Worm (Caenorhabditis elegans) whole organism, L2 larva: ENCODE results near the gene F10A3.12.
A peak's percentile ranks its signal among the peaks of the same experiment; 100 is the strongest.

ENCODE experiments used
- C34F6.9 ChIP-seq: fragments of 150-350 bp; optimal IDR thresholded peaks from 2 replicates; lab custom pipeline; 2014; ENCODE audit warnings: missing biosample characterization, missing genetic modification characterization
- F13H6.1 ChIP-seq: sonication (generic microtip); optimal IDR thresholded peaks from 2 replicates; lab custom pipeline; 2016; ENCODE audit warnings: missing genetic modification characterization, missing compliant biosample characterization
- Y55F3AM.14 ChIP-seq: fragments of 200-800 bp; sonication (Bioruptor generic); optimal IDR thresholded peaks from 2 replicates; lab custom pipeline; 2018; ENCODE audit warnings: mild to moderate bottlenecking, missing genetic modification characterization, missing compliant biosample characterization
- ZK546.5 ChIP-seq: sonication (generic microtip); optimal IDR thresholded peaks from 2 replicates; lab custom pipeline; 2017; ENCODE audit warnings: missing biosample characterization, missing genetic modification characterization
- alr-1 ChIP-seq: fragments of 150-350 bp; optimal IDR thresholded peaks from 2 replicates; lab custom pipeline; 2014; ENCODE audit warnings: missing biosample characterization, missing genetic modification characterization
- aly-2 ChIP-seq: fragments of 150-350 bp; optimal IDR thresholded peaks from 2 replicates; lab custom pipeline; 2014; ENCODE audit warnings: missing biosample characterization, missing genetic modification characterization
- blmp-1 ChIP-seq: sonication (generic microtip); optimal IDR thresholded peaks from 2 replicates; lab custom pipeline; 2017; ENCODE audit warnings: missing genetic modification characterization, mild to moderate bottlenecking, missing compliant biosample characterization, antibody characterized with exemption, moderate library complexity; ENCODE audit not compliant: insufficient read depth
- ceh-16 ChIP-seq: fragments of 150-350 bp; optimal IDR thresholded peaks from 2 replicates; lab custom pipeline; 2014; ENCODE audit warnings: missing biosample characterization, missing genetic modification characterization
- ceh-82 ChIP-seq: fragments of 150-350 bp; optimal IDR thresholded peaks from 2 replicates; lab custom pipeline; 2014; ENCODE audit warnings: missing biosample characterization, missing genetic modification characterization
- crh-2 ChIP-seq: sonication (generic microtip); optimal IDR thresholded peaks from 2 replicates; lab custom pipeline; 2017; ENCODE audit warnings: missing biosample characterization, missing genetic modification characterization
- dmd-4 ChIP-seq: sonication (generic microtip); optimal IDR thresholded peaks from 2 replicates; lab custom pipeline; 2017; ENCODE audit warnings: missing biosample characterization, missing genetic modification characterization
- egl-27 ChIP-seq: sonication (generic microtip); optimal IDR thresholded peaks from 3 replicates; lab custom pipeline; 2017; ENCODE audit warnings: missing biosample characterization, missing genetic modification reagents, missing genetic modification characterization
- elt-1 ChIP-seq: fragments of 150-350 bp; optimal IDR thresholded peaks from 2 replicates; lab custom pipeline; 2014; ENCODE audit warnings: missing biosample characterization, missing genetic modification characterization
- fos-1 ChIP-seq: fragments of 150-350 bp; optimal IDR thresholded peaks from 2 replicates; lab custom pipeline; 2014; ENCODE audit warnings: missing biosample characterization, missing genetic modification characterization
- gmeb-1 ChIP-seq: fragments of 150-350 bp; optimal IDR thresholded peaks from 2 replicates; lab custom pipeline; 2014; ENCODE audit warnings: missing biosample characterization, missing genetic modification characterization
- lsy-2 ChIP-seq, 2 experiments: fragments of 150-350 bp in 1 of 2; sonication (generic microtip) in 1 of 2; optimal IDR thresholded peaks; 2 replicates each; lab custom pipeline; 2014 to 2017; ENCODE audit warnings: missing biosample characterization in 2 of 2, missing genetic modification characterization in 2 of 2
- mdl-1 ChIP-seq, 2 experiments: fragments of 150-350 bp in 1 of 2; sonication (generic microtip) in 1 of 2; optimal IDR thresholded peaks; 2 replicates each; lab custom pipeline; 2017; ENCODE audit warnings: missing biosample characterization in 2 of 2, missing genetic modification characterization in 2 of 2
- nhr-10 ChIP-seq: sonication (generic microtip); optimal IDR thresholded peaks from 2 replicates; lab custom pipeline; 2017; ENCODE audit warnings: missing biosample characterization, missing genetic modification characterization
- nhr-11 ChIP-seq: fragments of 150-350 bp; optimal IDR thresholded peaks from 2 replicates; lab custom pipeline; 2014; ENCODE audit warnings: missing biosample characterization, missing genetic modification characterization
- nhr-12 ChIP-seq: fragments of 150-350 bp; optimal IDR thresholded peaks from 2 replicates; lab custom pipeline; 2014; ENCODE audit warnings: missing biosample characterization, missing genetic modification characterization
- nhr-129 ChIP-seq: fragments of 150-350 bp; optimal IDR thresholded peaks from 2 replicates; lab custom pipeline; 2014; ENCODE audit warnings: missing biosample characterization, missing genetic modification characterization
- nhr-21 ChIP-seq: fragments of 150-350 bp; optimal IDR thresholded peaks from 2 replicates; lab custom pipeline; 2014; ENCODE audit warnings: missing biosample characterization, missing genetic modification characterization
- nhr-23 ChIP-seq: fragments of 150-350 bp; optimal IDR thresholded peaks from 2 replicates; lab custom pipeline; 2014; ENCODE audit warnings: missing biosample characterization, missing genetic modification reagents, missing genetic modification characterization
- sem-4 ChIP-seq: fragments of 150-350 bp; optimal IDR thresholded peaks from 2 replicates; lab custom pipeline; 2014; ENCODE audit warnings: missing biosample characterization, missing genetic modification reagents, missing genetic modification characterization
- skn-1 ChIP-seq: sonication (generic microtip); optimal IDR thresholded peaks from 2 replicates; lab custom pipeline; 2017; ENCODE audit warnings: missing biosample characterization, missing genetic modification characterization
- sma-3 ChIP-seq: sonication (generic microtip); optimal IDR thresholded peaks from 2 replicates; lab custom pipeline; 2016; ENCODE audit warnings: missing genetic modification reagents, missing genetic modification characterization, missing compliant biosample characterization
- sma-9 ChIP-seq, 2 experiments: fragments of 150-350 bp in 1 of 2; sonication (generic microtip) in 1 of 2; optimal IDR thresholded peaks; 2 replicates each; lab custom pipeline; 2014 to 2016; ENCODE audit warnings: missing genetic modification characterization in 2 of 2, mild to moderate bottlenecking in 1 of 2, missing biosample characterization in 1 of 2, missing compliant biosample characterization in 1 of 2, missing genetic modification reagents in 1 of 2, moderate library complexity in 1 of 2
- snpc-4 ChIP-seq: fragments of 150-350 bp; optimal IDR thresholded peaks from 2 replicates; lab custom pipeline; 2014; ENCODE audit warnings: missing biosample characterization, missing genetic modification characterization
- unc-39 ChIP-seq: fragments of 150-350 bp; optimal IDR thresholded peaks from 2 replicates; lab custom pipeline; 2014; ENCODE audit warnings: missing biosample characterization, missing genetic modification characterization
- unc-55 ChIP-seq: fragments of 150-350 bp; sonication (generic microtip); optimal IDR thresholded peaks from 3 replicates; lab custom pipeline; 2014; ENCODE audit warnings: missing biosample characterization, missing genetic modification reagents, missing genetic modification characterization
- unc-62 ChIP-seq: fragments of 150-350 bp; optimal IDR thresholded peaks from 2 replicates; lab custom pipeline; 2014; ENCODE audit warnings: missing biosample characterization, missing genetic modification reagents, missing genetic modification characterization
- ztf-1 ChIP-seq: fragments of 200-800 bp; sonication (Bioruptor generic); conservative IDR thresholded peaks from 2 replicates; pipeline ENCODE4 v1.3.6; 2022; ENCODE audit warnings: missing genetic modification characterization, missing compliant biosample characterization
- ztf-4 ChIP-seq: fragments of 150-350 bp; optimal IDR thresholded peaks from 2 replicates; lab custom pipeline; 2014; ENCODE audit warnings: missing biosample characterization, missing genetic modification characterization

Gene F10A3.12

DNA sequence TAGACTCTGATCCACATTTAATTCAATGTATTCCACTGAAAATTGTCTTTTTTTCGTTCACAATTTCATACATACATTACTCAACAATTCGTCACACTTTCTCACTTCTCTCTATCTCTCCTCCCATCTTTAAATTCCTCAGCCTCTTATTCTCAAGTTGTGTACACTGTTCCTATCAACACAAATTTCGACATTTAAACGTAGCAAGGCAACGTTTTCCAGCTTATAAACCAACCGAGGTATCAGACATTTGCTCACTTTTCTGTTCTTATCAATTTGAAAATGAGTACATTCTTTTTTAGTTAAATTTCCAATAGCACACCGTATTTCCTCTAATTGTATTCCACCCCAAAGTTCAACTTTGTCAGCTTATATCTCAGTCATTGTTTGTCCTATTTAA lies 42.9 kb upstream of the F10A3.12 start, which contains the start of gene skr-3:
Gene skr-3, plus strand, starts transcription at position 163 of the 400 bp plus-strand sequence.
- peak; percentile 38 for TF ChIP-seq sma-9 (GFP tag; optimal IDR thresholded peaks at IDR 0.05; lab: Kevin White, UChicago)
- TF ChIP-seq sma-9 (tag; optimal IDR thresholded peaks at IDR 0.05; lab: Kevin White, UChicago): no peak
- peak; percentile 71 for TF ChIP-seq fos-1 (tag; lab: Kevin White, UChicago)
- no peak for TF ChIP-seq snpc-4
- no peak for TF ChIP-seq ceh-82 (tag; lab: Kevin White, UChicago)

- peak; percentile 24 for TF ChIP-seq fos-1 (tag; lab: Kevin White, UChicago)
- no peak for TF ChIP-seq snpc-4
- TF ChIP-seq F13H6.1: no peak
Observed at ce11 chrV:16121451-16121850, 42.4 kb upstream of the F10A3.12 start.

- TF ChIP-seq aly-2 (tag; lab: Kevin White, UChicago) (no peak), lsy-2 (tag; optimal IDR thresholded peaks at IDR 0.05; lab: Kevin White, UChicago) (no peak), alr-1 (no peak), C34F6.9 (tag; lab: Kevin White, UChicago) (no peak), unc-62 (GFP tag; lab: Kevin White, UChicago) (no peak), sma-9 (GFP tag; optimal IDR thresholded peaks at IDR 0.05; lab: Kevin White, UChicago) (no peak), sma-9 (tag; optimal IDR thresholded peaks at IDR 0.05; lab: Kevin White, UChicago) (no peak), nhr-21 (tag; lab: Kevin White, UChicago) (no peak), ceh-82 (tag; lab: Kevin White, UChicago) (no peak), skn-1 (tag; lab: Kevin White, UChicago) (no peak), ZK546.5 (tag; lab: Kevin White, UChicago) (no peak), egl-27 (tag; lab: Kevin White, UChicago) (no peak)
Observed at ce11 chrV:16124739-16125138, 39.1 kb upstream of the F10A3.12 start, which contains the start of gene nhr-111. TSS of gene nhr-111 (minus strand) at chrV:16124839.

- no peak for TF ChIP-seq unc-39 (tag; lab: Kevin White, UChicago)
- TF ChIP-seq nhr-12 (tag; lab: Kevin White, UChicago): no peak
- TF ChIP-seq lsy-2 (tag; optimal IDR thresholded peaks at IDR 0.05; lab: Kevin White, UChicago): no peak
- TF ChIP-seq crh-2 (tag; lab: Kevin White, UChicago): no peak
- no peak for TF ChIP-seq blmp-1 (tag; lab: Kevin White, UChicago)
- no peak for TF ChIP-seq mdl-1 (tag; optimal IDR thresholded peaks at IDR 0.05; lab: Kevin White, UChicago)
- TF ChIP-seq dmd-4 (tag; lab: Kevin White, UChicago): no peak
- no peak for TF ChIP-seq skn-1 (tag; lab: Kevin White, UChicago)
- TF ChIP-seq C34F6.9 (tag; lab: Kevin White, UChicago): no peak
- no peak for TF ChIP-seq nhr-129 (tag; lab: Kevin White, UChicago)
- no peak for TF ChIP-seq ztf-4
- TF ChIP-seq Y55F3AM.14 (GFP tag; lab: Kevin White, UChicago): no peak
- no peak for TF ChIP-seq ceh-16 (tag; lab: Kevin White, UChicago)
- TF ChIP-seq sma-3 (GFP tag; lab: Kevin White, UChicago): no peak
- TF ChIP-seq ztf-1 (GFP tag; lab: Robert Waterston, UW): no peak
- no peak for TF ChIP-seq sma-9 (GFP tag; optimal IDR thresholded peaks at IDR 0.05; lab: Kevin White, UChicago)
- TF ChIP-seq sma-9 (tag; optimal IDR thresholded peaks at IDR 0.05; lab: Kevin White, UChicago): no peak
- no peak for TF ChIP-seq aly-2 (tag; lab: Kevin White, UChicago)
- TF ChIP-seq unc-55: no peak
Observed at ce11 chrV:16127401-16127800, 36.4 kb upstream of the F10A3.12 start, which contains the start of gene fbxa-143. TSS of gene fbxa-143 (minus strand) at chrV:16127501.

DNA sequence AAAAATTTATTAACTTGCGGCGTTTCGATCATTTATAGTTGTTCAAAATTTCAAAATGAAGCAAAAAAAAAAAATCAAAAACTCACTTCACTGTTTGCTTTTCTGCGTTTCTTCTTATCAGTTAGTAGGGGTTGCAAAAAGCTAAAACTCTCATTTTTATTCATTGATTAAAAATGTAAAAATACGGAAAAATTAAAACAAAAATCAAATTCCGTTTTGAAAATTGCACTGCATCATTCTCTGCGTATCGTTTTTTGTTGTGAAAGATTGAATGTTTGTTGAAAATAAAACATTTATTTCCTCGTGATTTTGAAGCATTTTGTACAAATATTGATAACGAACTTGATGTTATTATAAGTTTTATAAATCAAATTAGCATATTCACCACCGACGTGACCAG lies 34.7 kb upstream of the F10A3.12 start:
- TF ChIP-seq nhr-129 (tag; lab: Kevin White, UChicago) (no peak), fos-1 (tag; lab: Kevin White, UChicago) (peak; percentile 21)

DNA sequence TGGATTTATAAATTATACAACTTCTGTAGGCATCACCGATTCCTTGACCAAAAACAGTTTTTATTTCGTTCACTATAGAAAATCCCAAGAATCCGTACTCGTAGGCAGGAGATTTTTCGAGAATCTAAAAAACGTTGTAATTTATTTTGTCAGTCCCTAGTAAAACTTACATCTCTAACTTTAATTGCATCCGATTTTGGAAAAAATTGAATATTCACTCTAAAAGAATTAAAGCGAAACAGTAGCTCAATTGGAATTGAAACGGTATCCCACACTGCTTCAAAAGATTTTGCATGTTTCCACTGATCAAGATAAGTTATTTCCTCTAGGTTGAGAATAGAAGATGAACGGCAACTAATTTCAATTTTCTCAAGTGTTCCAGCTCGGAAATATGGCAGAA lies 32.6 kb upstream of the F10A3.12 start, which contains the start of gene fbxa-142:
Gene fbxa-142, minus strand, starts transcription at position 101 of the 400 bp plus-strand sequence.
- TF ChIP-seq ztf-1 (GFP tag; lab: Robert Waterston, UW) (no peak), unc-39 (tag; lab: Kevin White, UChicago) (no peak), nhr-129 (tag; lab: Kevin White, UChicago) (no peak), nhr-23 (tag; lab: Kevin White, UChicago) (no peak), Y55F3AM.14 (GFP tag; lab: Kevin White, UChicago) (no peak), fos-1 (tag; lab: Kevin White, UChicago) (no peak), crh-2 (tag; lab: Kevin White, UChicago) (no peak), elt-1 (tag; lab: Kevin White, UChicago) (no peak), sem-4 (tag; lab: Kevin White, UChicago) (no peak), nhr-11 (tag; lab: Kevin White, UChicago) (no peak), gmeb-1 (no peak), nhr-10 (no peak), blmp-1 (tag; lab: Kevin White, UChicago) (no peak), mdl-1 (tag; optimal IDR thresholded peaks at IDR 0.05; lab: Kevin White, UChicago) (no peak), sma-3 (GFP tag; lab: Kevin White, UChicago) (no peak), ztf-4 (no peak)
